Fruit fly (Drosophila melanogaster): ENCODE data around the gene CG14204.

CG14204 gene

dm6 chrX:19597684-19598363, 14.4 kb downstream of the CG14204 start, which contains the start of gene RpS10b (continued):
- TF ChIP-seq amos (GFP tag; IDR thresholded peaks at IDR 0.05; ENCODE audit: partially characterized antibody), result peak; percentile 88
- TF ChIP-seq Hr39 (optimal IDR thresholded peaks at IDR 0.05), result no peak
- TF ChIP-seq Bteb2 (GFP tag; optimal IDR thresholded peaks at IDR 0.05), result peak; percentile 85
- peak; percentile 98 for TF ChIP-seq Mes4 (GFP tag; optimal IDR thresholded peaks at IDR 0.05)
- TF ChIP-seq CG2199 (GFP tag; IDR thresholded peaks at IDR 0.05), result 0 out of 3 replicates have a peak, but pooled peaks have one; percentile 51
- peak; percentile 84 for TF ChIP-seq ewg (GFP tag; optimal IDR thresholded peaks at IDR 0.05)
- TF ChIP-seq vfl (GFP tag; optimal IDR thresholded peaks at IDR 0.05), result no peak
- peak; percentile 96 for TF ChIP-seq nom (GFP tag; optimal IDR thresholded peaks at IDR 0.05)
- peak; percentile 81 for TF ChIP-seq ash1 (GFP tag; optimal IDR thresholded peaks at IDR 0.05)
- peak; percentile 89 for TF ChIP-seq CG1792 (GFP tag; optimal IDR thresholded peaks at IDR 0.05)
- TF ChIP-seq PHDP (tag; optimal IDR thresholded peaks at IDR 0.05), result peak; percentile 86
- 0 out of 2 replicates have a peak, but pooled peaks have one; percentile 25 for TF ChIP-seq CG10321 (GFP tag; IDR thresholded peaks at IDR 0.05)
- peak; percentile 65 for TF ChIP-seq CG2120 (GFP tag; optimal IDR thresholded peaks at IDR 0.05)
- no peak for TF ChIP-seq Trl (optimal IDR thresholded peaks at IDR 0.05)
- TF ChIP-seq Trl (GFP tag; optimal IDR thresholded peaks at IDR 0.05), result peak; percentile 82
- TF ChIP-seq bsh (GFP tag; optimal IDR thresholded peaks at IDR 0.05), result peak; percentile 65 to 71
- TF ChIP-seq Spps (tag; optimal IDR thresholded peaks at IDR 0.05), result peak; percentile 65
- TF ChIP-seq CG12155 (GFP tag; optimal IDR thresholded peaks at IDR 0.05), result peak; percentile 62
- peak; percentile 81 for TF ChIP-seq trh (GFP tag; optimal IDR thresholded peaks at IDR 0.05)
- TF ChIP-seq BtbVII (GFP tag; optimal IDR thresholded peaks at IDR 0.05), result peak; percentile 94
- TF ChIP-seq slbo (GFP tag; IDR thresholded peaks at IDR 0.05), result peak; percentile 75
- TF ChIP-seq gsb (GFP tag; IDR thresholded peaks at IDR 0.05), result peak; percentile 56; the same call in 1 of the 2 replicates
- peak; percentile 79 for TF ChIP-seq CG4424 (GFP tag; optimal IDR thresholded peaks at IDR 0.05)
- peak; percentile 91 for TF ChIP-seq schlank (tag; optimal IDR thresholded peaks at IDR 0.05)
- TF ChIP-seq CG7839 (tag; optimal IDR thresholded peaks at IDR 0.05), result peak; percentile 83
- TF ChIP-seq Abd-B (GFP tag; optimal IDR thresholded peaks at IDR 0.05), result peak; percentile 83
- TF ChIP-seq Adf1 (GFP tag; IDR thresholded peaks at IDR 0.05), result peak; percentile 32; the same call in 1 of the 2 replicates
- TF ChIP-seq Fer3 (tag; optimal IDR thresholded peaks at IDR 0.05), result peak; percentile 86
- peak; percentile 67 for TF ChIP-seq CG7928 (GFP tag; optimal IDR thresholded peaks at IDR 0.05)
- peak; percentile 74 for TF ChIP-seq CG17802 (tag; optimal IDR thresholded peaks at IDR 0.05)
- TF ChIP-seq CG12659 (GFP tag; optimal IDR thresholded peaks at IDR 0.05), result peak; percentile 96
- TF ChIP-seq CG1647 (GFP tag; optimal IDR thresholded peaks at IDR 0.05), result peak; percentile 48
- peak; percentile 83 for TF ChIP-seq CG10654 (GFP tag; optimal IDR thresholded peaks at IDR 0.05)
- peak; percentile 86 for TF ChIP-seq zfh1 (GFP tag; IDR thresholded peaks at IDR 0.05)
- peak; percentile 47 for TF ChIP-seq Sox102F (GFP tag; optimal IDR thresholded peaks at IDR 0.05)
- peak; percentile 85 for TF ChIP-seq CG8359 (GFP tag; optimal IDR thresholded peaks at IDR 0.05; ENCODE audit: borderline replicate concordance)
- no peak for TF ChIP-seq CG8478 (optimal IDR thresholded peaks at IDR 0.05)
- TF ChIP-seq fd96Cb (tag; optimal IDR thresholded peaks at IDR 0.05), result peak; percentile 56
- peak; percentile 96 for TF ChIP-seq CG10431 (GFP tag; optimal IDR thresholded peaks at IDR 0.05)
- peak; percentile 96 for TF ChIP-seq vnd (GFP tag; IDR thresholded peaks at IDR 0.05; ENCODE audit: partially characterized antibody)
- peak; percentile 49; the same call in 2 of the 4 replicates for TF ChIP-seq Gug (GFP tag; IDR thresholded peaks at IDR 0.05)
- TF ChIP-seq CG13123 (GFP tag; optimal IDR thresholded peaks at IDR 0.05), result peak; percentile 54
- TF ChIP-seq CG3995 (GFP tag; optimal IDR thresholded peaks at IDR 0.05), result peak; percentile 77
- TF ChIP-seq kah (GFP tag; optimal IDR thresholded peaks at IDR 0.05), result peak; percentile 89
- peak; percentile 57 for TF ChIP-seq HLH3B (GFP tag; IDR thresholded peaks at IDR 0.05)
- no peak for TF ChIP-seq prd (optimal IDR thresholded peaks at IDR 0.05)
- peak; percentile 60 for TF ChIP-seq prd (GFP tag; IDR thresholded peaks at IDR 0.05)
- peak; percentile 93 for TF ChIP-seq Fer1 (GFP tag; optimal IDR thresholded peaks at IDR 0.05)
- peak; percentile 79 for TF ChIP-seq zfh2 (GFP tag; optimal IDR thresholded peaks at IDR 0.05)
- peak; percentile 91 for TF ChIP-seq CG8089 (GFP tag; optimal IDR thresholded peaks at IDR 0.05)
